Worm (Caenorhabditis elegans) whole organism, mixed stage, embryonic: ENCODE measurements around the gene C39D10.2.

Source experiments
- M03D4.4 ChIP-seq: sonication (generic microtip); optimal IDR thresholded peaks from 2 replicates; lab custom pipeline; 2017; ENCODE audit warnings: mild to moderate bottlenecking, missing genetic modification characterization, missing compliant biosample characterization
- bed-3 ChIP-seq: fragments of 200-800 bp; sonication (Bioruptor generic); optimal IDR thresholded peaks from 3 replicates; lab custom pipeline; 2018; ENCODE audit warnings: mild to moderate bottlenecking, missing genetic modification characterization, moderate library complexity, missing compliant biosample characterization
- ceh-43 ChIP-seq: fragments of 200-800 bp; sonication (Bioruptor generic); optimal IDR thresholded peaks from 2 replicates; lab custom pipeline; 2018; ENCODE audit warnings: mild to moderate bottlenecking, missing genetic modification characterization, moderate library complexity, missing compliant biosample characterization
- ceh-83 ChIP-seq: fragments of 200-800 bp; sonication (Bioruptor generic); optimal IDR thresholded peaks from 2 replicates; lab custom pipeline; 2018; ENCODE audit warnings: mild to moderate bottlenecking, missing genetic modification characterization, missing compliant biosample characterization
- ces-1 ChIP-seq: fragments of 150-350 bp; optimal IDR thresholded peaks from 2 replicates; lab custom pipeline; 2014; ENCODE audit warnings: missing biosample characterization, missing genetic modification reagents, missing genetic modification characterization
- cnd-1 ChIP-seq: fragments of 200-800 bp; sonication (Bioruptor generic); optimal IDR thresholded peaks from 2 replicates; lab custom pipeline; 2018; ENCODE audit warnings: mild to moderate bottlenecking, missing genetic modification characterization, missing compliant biosample characterization
- elt-1 ChIP-seq: sonication (generic microtip); optimal IDR thresholded peaks from 2 replicates; lab custom pipeline; 2017; ENCODE audit warnings: missing genetic modification characterization, mild to moderate bottlenecking, missing compliant biosample characterization, antibody characterized with exemption, moderate library complexity, borderline replicate concordance; ENCODE audit not compliant: insufficient read depth
- flh-1 ChIP-seq: fragments of 200-800 bp; sonication (Bioruptor generic); optimal IDR thresholded peaks from 2 replicates; lab custom pipeline; 2018; ENCODE audit warnings: mild to moderate bottlenecking, missing genetic modification characterization, moderate library complexity, missing compliant biosample characterization
- ham-2 ChIP-seq: fragments of 200-800 bp; sonication (Bioruptor generic); optimal IDR thresholded peaks from 2 replicates; lab custom pipeline; 2018; ENCODE audit warnings: mild to moderate bottlenecking, missing genetic modification characterization, missing compliant biosample characterization
- hlh-1 ChIP-seq: fragments of 150-350 bp; optimal IDR thresholded peaks from 2 replicates; lab custom pipeline; 2014; ENCODE audit warnings: missing biosample characterization, missing genetic modification reagents, missing genetic modification characterization
- lin-13 ChIP-seq: fragments of 150-350 bp; optimal IDR thresholded peaks from 2 replicates; lab custom pipeline; 2014; ENCODE audit warnings: missing biosample characterization, missing genetic modification characterization
- lin-32 ChIP-seq: fragments of 200-800 bp; sonication (Bioruptor generic); optimal IDR thresholded peaks from 2 replicates; lab custom pipeline; 2018; ENCODE audit warnings: mild to moderate bottlenecking, missing genetic modification characterization, missing compliant biosample characterization
- mab-5 ChIP-seq: fragments of 150-350 bp; optimal IDR thresholded peaks from 2 replicates; lab custom pipeline; 2014; ENCODE audit warnings: missing biosample characterization, missing genetic modification characterization
- mep-1 ChIP-seq: fragments of 150-350 bp; optimal IDR thresholded peaks from 2 replicates; lab custom pipeline; 2017; ENCODE audit warnings: missing biosample characterization, missing genetic modification reagents, missing genetic modification characterization, inconsistent platforms
- nhr-12 ChIP-seq: fragments of 150-350 bp; optimal IDR thresholded peaks from 2 replicates; lab custom pipeline; 2014; ENCODE audit warnings: missing biosample characterization, missing genetic modification characterization
- nhr-2 ChIP-seq: fragments of 150-350 bp; optimal IDR thresholded peaks from 2 replicates; lab custom pipeline; 2014; ENCODE audit warnings: missing biosample characterization, missing genetic modification characterization
- nhr-237 ChIP-seq: fragments of 150-350 bp; optimal IDR thresholded peaks from 2 replicates; lab custom pipeline; 2014; ENCODE audit warnings: missing biosample characterization, missing genetic modification characterization
- nhr-28 ChIP-seq: fragments of 150-350 bp; optimal IDR thresholded peaks from 2 replicates; lab custom pipeline; 2014; ENCODE audit warnings: missing biosample characterization, missing genetic modification characterization
- nhr-76 ChIP-seq: sonication (generic microtip); optimal IDR thresholded peaks from 2 replicates; lab custom pipeline; 2017; ENCODE audit warnings: missing biosample characterization, missing genetic modification characterization
- pha-4 ChIP-seq: fragments of 150-350 bp; optimal IDR thresholded peaks from 2 replicates; lab custom pipeline; 2018; ENCODE audit warnings: missing biosample characterization, missing genetic modification reagents, missing genetic modification characterization
- sem-2 ChIP-seq: fragments of 200-800 bp; sonication (Bioruptor generic); optimal IDR thresholded peaks from 2 replicates; lab custom pipeline; 2018; ENCODE audit warnings: mild to moderate bottlenecking, missing genetic modification characterization, missing compliant biosample characterization
- snpc-4 ChIP-seq: fragments of 150-350 bp; optimal IDR thresholded peaks from 2 replicates; lab custom pipeline; 2014; ENCODE audit warnings: missing biosample characterization, missing genetic modification characterization
- sptf-1 ChIP-seq: sonication (generic microtip); optimal IDR thresholded peaks from 2 replicates; lab custom pipeline; 2017; ENCODE audit warnings: mild to moderate bottlenecking, missing genetic modification characterization, moderate library complexity, missing compliant biosample characterization
- tbx-8 ChIP-seq: fragments of 200-800 bp; sonication (Bioruptor generic); optimal IDR thresholded peaks from 2 replicates; lab custom pipeline; 2018; ENCODE audit warnings: mild to moderate bottlenecking, missing genetic modification characterization, moderate library complexity, missing compliant biosample characterization
- unc-120 ChIP-seq: sonication (generic microtip); optimal IDR thresholded peaks from 2 replicates; lab custom pipeline; 2017; ENCODE audit warnings: missing genetic modification characterization, missing compliant biosample characterization; ENCODE audit not compliant: poor library complexity, severe bottlenecking
- zip-8 ChIP-seq: fragments of 150-350 bp; optimal IDR thresholded peaks from 2 replicates; lab custom pipeline; 2014; ENCODE audit warnings: missing biosample characterization, missing genetic modification characterization
- ztf-11 ChIP-seq: fragments of 150-350 bp; optimal IDR thresholded peaks from 2 replicates; lab custom pipeline; 2014; ENCODE audit warnings: missing biosample characterization, missing genetic modification characterization

Gene C39D10.2

ce11 chrX:7902976-7903375, 14.0 kb downstream of the C39D10.2 start, which contains the start of gene C39D10.11:
TSS of gene C39D10.11 (plus strand) at chrX:7903276.
- TF ChIP-seq nhr-12 (tag; lab: Kevin White, UChicago): no peak
- TF ChIP-seq mep-1 (tag; lab: Kevin White, UChicago): no peak
- TF ChIP-seq nhr-28 (tag; lab: Kevin White, UChicago): no peak
- TF ChIP-seq tbx-8 (GFP tag; lab: Kevin White, UChicago): no peak
- TF ChIP-seq lin-13 (tag; lab: Kevin White, UChicago): no peak
- TF ChIP-seq ces-1 (GFP tag; lab: Kevin White, UChicago): no peak
- TF ChIP-seq mab-5 (tag; lab: Kevin White, UChicago): no peak
- TF ChIP-seq lin-32 (GFP tag; lab: Kevin White, UChicago): no peak
- TF ChIP-seq hlh-1 (tag; lab: Kevin White, UChicago): no peak
- no peak for TF ChIP-seq unc-120

ce11 chrX:7906430-7907014, 17.5 kb downstream of the C39D10.2 start, which contains the start of gene C39D10.1:
TSS of gene C39D10.1 (plus strand) at chrX:7906964.
- no peak for TF ChIP-seq M03D4.4
- no peak for TF ChIP-seq bed-3
- TF ChIP-seq lin-13 (tag; lab: Kevin White, UChicago): no peak
- TF ChIP-seq sptf-1: no peak
- no peak for TF ChIP-seq ham-2 (GFP tag; lab: Kevin White, UChicago)
- no peak for TF ChIP-seq elt-1
- no peak for TF ChIP-seq ceh-43 (GFP tag; lab: Kevin White, UChicago)

DNA sequence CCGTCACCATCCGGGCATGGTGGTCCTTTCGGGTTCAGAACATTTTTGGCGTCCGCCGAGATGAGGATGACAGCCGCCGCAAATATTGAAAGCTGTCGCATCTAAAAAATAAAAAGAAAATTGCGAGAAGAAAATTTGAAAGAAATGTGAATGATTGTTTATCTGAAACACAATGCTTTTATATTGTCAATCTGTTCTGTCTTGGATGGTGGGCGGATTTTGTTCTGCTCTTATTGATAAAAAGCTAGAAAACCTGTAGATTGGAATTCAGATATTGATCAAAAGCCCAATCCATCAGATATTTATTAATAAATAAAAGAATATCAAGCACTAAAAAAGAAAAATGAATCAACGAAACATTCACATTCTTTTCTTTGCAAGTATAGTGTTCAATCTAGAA, 24.8 kb downstream of the C39D10.2 start, which contains the start of gene C39D10.7:
Gene C39D10.7, minus strand, starts transcription at position 101 of the 400 bp plus-strand sequence.
- TF ChIP-seq sem-2 (GFP tag; lab: Kevin White, UChicago) (no peak), sptf-1 (no peak), ces-1 (GFP tag; lab: Kevin White, UChicago) (no peak), ztf-11 (tag; lab: Kevin White, UChicago) (no peak), nhr-237 (no peak), nhr-12 (tag; lab: Kevin White, UChicago) (no peak), nhr-28 (tag; lab: Kevin White, UChicago) (no peak), pha-4 (no peak), tbx-8 (GFP tag; lab: Kevin White, UChicago) (no peak), nhr-76 (tag; lab: Kevin White, UChicago) (no peak), flh-1 (no peak)

DNA sequence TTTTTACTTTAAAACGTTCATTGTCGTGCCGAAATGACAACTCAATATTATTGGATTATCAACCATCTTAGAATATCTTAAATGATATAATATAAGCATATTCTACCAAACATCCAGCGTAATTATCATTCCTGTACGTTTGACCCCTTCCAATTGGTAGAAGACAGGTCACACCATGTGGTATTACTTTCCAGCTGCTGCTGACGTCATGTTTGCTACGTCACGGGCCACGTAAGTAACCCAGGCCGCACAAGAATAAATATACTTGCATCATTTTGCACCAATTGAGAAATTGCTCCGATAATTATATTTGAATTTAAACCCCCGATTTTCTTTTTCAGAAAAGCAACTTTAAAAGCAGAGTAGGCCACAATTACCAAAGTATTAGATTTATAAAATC, 26.6 kb downstream of the C39D10.2 start:
- TF ChIP-seq zip-8: peak; percentile 58
- TF ChIP-seq sptf-1: no peak
- peak; percentile 93 for TF ChIP-seq nhr-2 (tag; lab: Kevin White, UChicago)

DNA sequence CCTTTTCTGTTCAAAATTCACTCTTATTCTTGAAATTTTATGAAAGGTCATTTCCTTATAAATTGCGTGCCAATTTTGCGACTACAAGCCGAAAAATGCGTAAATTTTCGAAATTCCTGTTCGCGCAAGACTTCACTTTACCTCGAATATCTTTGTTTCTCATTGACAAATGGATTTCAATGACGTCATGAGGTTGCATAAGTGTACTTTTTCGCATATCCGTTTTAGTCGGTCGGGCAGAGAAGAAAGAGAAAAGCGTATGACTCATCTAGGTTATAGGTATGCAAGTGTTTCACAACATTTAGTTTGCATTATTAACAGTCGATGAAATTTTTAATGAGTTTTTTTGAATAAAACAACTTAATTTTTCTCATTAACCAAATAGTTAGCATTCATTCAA, 27.1 kb downstream of the C39D10.2 start:
- TF ChIP-seq ces-1 (GFP tag; lab: Kevin White, UChicago) (no peak), sem-2 (GFP tag; lab: Kevin White, UChicago) (no peak)
- TF ChIP-seq, all 35 proteins: peak for 0

DNA sequence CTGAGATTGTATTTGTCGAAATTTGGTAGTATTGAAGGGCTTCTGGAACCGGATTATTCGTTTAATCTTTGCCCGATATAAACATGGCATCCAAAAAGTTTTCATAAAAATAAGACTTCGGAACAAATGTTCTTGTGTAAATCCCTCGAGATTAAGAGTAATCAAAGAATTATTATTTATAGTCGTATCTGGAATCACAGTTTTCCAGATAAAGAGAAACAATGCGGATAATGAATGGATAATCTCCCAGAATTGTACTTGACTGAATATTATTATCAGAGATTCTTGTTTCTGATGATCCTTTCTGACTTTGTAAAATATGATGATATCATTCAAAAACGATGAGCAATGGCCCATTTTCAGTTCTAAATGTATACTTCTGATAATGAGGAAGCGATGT, 32.1 kb downstream of the C39D10.2 start:
- TF ChIP-seq M03D4.4: no peak
- no peak for TF ChIP-seq tbx-8 (GFP tag; lab: Kevin White, UChicago)
- TF ChIP-seq nhr-12 (tag; lab: Kevin White, UChicago): no peak
- TF ChIP-seq flh-1: no peak
- TF ChIP-seq pha-4: no peak
- no peak for TF ChIP-seq nhr-28 (tag; lab: Kevin White, UChicago)
- TF ChIP-seq ces-1 (GFP tag; lab: Kevin White, UChicago): no peak
- TF ChIP-seq snpc-4: no peak
- no peak for TF ChIP-seq nhr-2 (tag; lab: Kevin White, UChicago)
- TF ChIP-seq ceh-83 (GFP tag; lab: Kevin White, UChicago): no peak
- no peak for TF ChIP-seq hlh-1 (tag; lab: Kevin White, UChicago)
- no peak for TF ChIP-seq mab-5 (tag; lab: Kevin White, UChicago)
- no peak for TF ChIP-seq ztf-11 (tag; lab: Kevin White, UChicago)
- TF ChIP-seq lin-32 (GFP tag; lab: Kevin White, UChicago): no peak
- TF ChIP-seq cnd-1: no peak
- TF ChIP-seq sem-2 (GFP tag; lab: Kevin White, UChicago): no peak
